Fruit fly (Drosophila melanogaster): ENCODE data around the gene sn.
A peak's percentile ranks its signal among the peaks of the same experiment; 100 is the strongest.

Gene sn

dm6 chrX:7933210-7933915 is 30.5 kb upstream of the sn start, which contains the start of the genes Dhdds and RpS14a:
Gene Dhdds (minus strand): TSS chrX:7933351.
Gene RpS14a (plus strand): TSS chrX:7933742.
- TF ChIP-seq dac (GFP tag; optimal IDR thresholded peaks at IDR 0.05) (no peak), net (GFP tag; optimal IDR thresholded peaks at IDR 0.05) (peak; percentile 39), Sox15 (GFP tag; optimal IDR thresholded peaks at IDR 0.05) (no peak), CG10631 (GFP tag; optimal IDR thresholded peaks at IDR 0.05) (no peak), Hr4 (GFP tag; optimal IDR thresholded peaks at IDR 0.05) (no peak), Eip78C (GFP tag) (peak; percentile 68), ss (GFP tag; optimal IDR thresholded peaks at IDR 0.05) (peak in 1 of 2 experiments; percentile 61), OdsH (GFP tag; optimal IDR thresholded peaks at IDR 0.05) (no peak), fd59A (GFP tag; optimal IDR thresholded peaks at IDR 0.05) (peak; percentile 9), spab (GFP tag; optimal IDR thresholded peaks at IDR 0.05) (no peak), Ets21C (GFP tag; optimal IDR thresholded peaks at IDR 0.05) (no peak), acj6 (GFP tag; optimal IDR thresholded peaks at IDR 0.05) (peak; percentile 8), fkh (GFP tag; optimal IDR thresholded peaks at IDR 0.05) (peak; percentile 51), CG11294 (GFP tag; IDR thresholded peaks at IDR 0.05) (no peak), CG34406 (GFP tag; optimal IDR thresholded peaks at IDR 0.05) (peak; percentile 54), CG3919 (GFP tag; optimal IDR thresholded peaks at IDR 0.05) (peak; percentile 53), Eip75B (GFP tag; optimal IDR thresholded peaks at IDR 0.05) (peak; percentile 16), CG6854 (GFP tag; optimal IDR thresholded peaks at IDR 0.05) (peak; percentile 74), Eip93F (GFP tag; optimal IDR thresholded peaks at IDR 0.05) (peak; percentile 45), CG4318 (GFP tag; optimal IDR thresholded peaks at IDR 0.05) (no peak), CG1621 (tag; optimal IDR thresholded peaks at IDR 0.05) (no peak), CG8119 (GFP tag; IDR thresholded peaks at IDR 0.05) (no peak), CG11762 (GFP tag; optimal IDR thresholded peaks at IDR 0.05; ENCODE audit: insufficient read depth) (no peak), CG8319 (GFP tag; optimal IDR thresholded peaks at IDR 0.05) (no peak), CG31627 (GFP tag; optimal IDR thresholded peaks at IDR 0.05) (peak; percentile 39), vri (GFP tag; optimal IDR thresholded peaks at IDR 0.05) (peak; percentile 17), CG6276 (GFP tag; optimal IDR thresholded peaks at IDR 0.05) (no peak), Blimp-1 (GFP tag; optimal IDR thresholded peaks at IDR 0.05) (peak; percentile 24), CG10669 (GFP tag; optimal IDR thresholded peaks at IDR 0.05) (peak; percentile 34), dsx (GFP tag; optimal IDR thresholded peaks at IDR 0.05; ENCODE audit: poor library complexity, severe bottlenecking) (no peak), Hr38 (GFP tag; optimal IDR thresholded peaks at IDR 0.05) (no peak), Met (GFP tag; optimal IDR thresholded peaks at IDR 0.05) (peak; percentile 52), pdm3 (GFP tag; optimal IDR thresholded peaks at IDR 0.05) (no peak), CG32006 (GFP tag; optimal IDR thresholded peaks at IDR 0.05) (no peak), CG9139 (GFP tag; optimal IDR thresholded peaks at IDR 0.05) (no peak), CG16779 (tag; optimal IDR thresholded peaks at IDR 0.05) (no peak), Ets96B (tag; optimal IDR thresholded peaks at IDR 0.05) (no peak), CG3032 (tag; optimal IDR thresholded peaks at IDR 0.05) (no peak), CG6808 (GFP tag; optimal IDR thresholded peaks at IDR 0.05) (peak; percentile 44), CG15336 (GFP tag; IDR thresholded peaks at IDR 0.05) (no peak), salr (GFP tag; optimal IDR thresholded peaks at IDR 0.05) (no peak), achi (GFP tag; optimal IDR thresholded peaks at IDR 0.05) (peak; percentile 99), Lpt (GFP tag; optimal IDR thresholded peaks at IDR 0.05) (no peak), Sox14 (GFP tag; optimal IDR thresholded peaks at IDR 0.05) (peak; percentile 4), Sox102F (GFP tag; optimal IDR thresholded peaks at IDR 0.05) (peak; percentile 46), esn (GFP tag; optimal IDR thresholded peaks at IDR 0.05) (peak; percentile 67), fd85E (GFP tag; optimal IDR thresholded peaks at IDR 0.05) (no peak), CG8632 (GFP tag; optimal IDR thresholded peaks at IDR 0.05) (peak; percentile 49), topi (GFP tag; optimal IDR thresholded peaks at IDR 0.05) (peak; percentile 54), Hr39 (GFP tag; optimal IDR thresholded peaks at IDR 0.05) (peak; percentile 50), lz (GFP tag; optimal IDR thresholded peaks at IDR 0.05) (peak; percentile 70)
